Fruit fly (Drosophila melanogaster) whole organism, embryonic: ENCODE results near the gene Tmtc2.

Experiments used
- Abd-B ChIP-seq: fragments of 200-800 bp; sonication (Bioruptor generic); optimal IDR thresholded peaks from 2 replicates; lab custom pipeline; 2018; ENCODE audit warnings: missing biosample characterization, mild to moderate bottlenecking, missing genetic modification characterization, moderate library complexity
- CG10147 ChIP-seq: fragments of 200-800 bp; sonication (Bioruptor generic); optimal IDR thresholded peaks from 2 replicates; lab custom pipeline; 2019; ENCODE audit warnings: missing biosample characterization, mild to moderate bottlenecking, missing genetic modification characterization, moderate library complexity
- CG10565 ChIP-seq: fragments of 200-800 bp; sonication (Bioruptor generic); optimal IDR thresholded peaks from 3 replicates; lab custom pipeline; 2016; ENCODE audit warnings: missing biosample characterization, mild to moderate bottlenecking, missing genetic modification characterization
- CG10959 ChIP-seq: fragments of 200-800 bp; sonication (Bioruptor generic); IDR thresholded peaks from 2 replicates; pipeline ENCODE4 v1.3.6; 2022; ENCODE audit warnings: missing biosample characterization, missing genetic modification characterization
- CG11504 ChIP-seq: fragments of 200-800 bp; sonication (Bioruptor generic); optimal IDR thresholded peaks from 3 replicates; lab custom pipeline; 2019; ENCODE audit warnings: missing biosample characterization, mild to moderate bottlenecking, missing genetic modification characterization, moderate library complexity
- CG12219 ChIP-seq: fragments of 200-800 bp; sonication (Bioruptor generic); optimal IDR thresholded peaks from 3 replicates; lab custom pipeline; 2018; ENCODE audit warnings: missing biosample characterization, mild to moderate bottlenecking, missing genetic modification characterization
- CG12236 ChIP-seq: fragments of 200-800 bp; sonication (Bioruptor generic); optimal IDR thresholded peaks from 2 replicates; lab custom pipeline; 2016; ENCODE audit warnings: missing biosample characterization, missing genetic modification characterization
- CG12299 ChIP-seq: fragments of 200-800 bp; sonication (Bioruptor generic); optimal IDR thresholded peaks from 2 replicates; lab custom pipeline; 2018; ENCODE audit warnings: missing biosample characterization, mild to moderate bottlenecking, missing genetic modification characterization
- CG12744 ChIP-seq: fragments of 200-800 bp; sonication (Bioruptor generic); optimal IDR thresholded peaks from 2 replicates; lab custom pipeline; 2016; ENCODE audit warnings: missing biosample characterization, missing genetic modification characterization
- CG14441 ChIP-seq: fragments of 200-800 bp; sonication (Bioruptor generic); IDR thresholded peaks from 2 replicates; pipeline ENCODE4 v1.3.6; 2022; ENCODE audit warnings: missing biosample characterization, missing genetic modification characterization
- CG16863 ChIP-seq: fragments of 200-800 bp; sonication (Bioruptor generic); optimal IDR thresholded peaks from 3 replicates; lab custom pipeline; 2016; ENCODE audit warnings: missing biosample characterization, missing genetic modification characterization
- CG17328 ChIP-seq: fragments of 200-800 bp; sonication (Bioruptor generic); IDR thresholded peaks from 2 replicates; pipeline ENCODE4 v1.3.6; 2022; ENCODE audit warnings: missing biosample characterization, missing genetic modification characterization
- CG17912 ChIP-seq: fragments of 200-800 bp; sonication (Bioruptor generic); optimal IDR thresholded peaks from 2 replicates; lab custom pipeline; 2018; ENCODE audit warnings: missing biosample characterization, mild to moderate bottlenecking, missing genetic modification characterization
- CG18764 ChIP-seq: fragments of 200-800 bp; sonication (Bioruptor generic); optimal IDR thresholded peaks from 3 replicates; lab custom pipeline; 2016; ENCODE audit warnings: missing biosample characterization, missing genetic modification characterization
- CG2202 ChIP-seq: fragments of 200-800 bp; sonication (Bioruptor generic); optimal IDR thresholded peaks from 2 replicates; lab custom pipeline; 2018; ENCODE audit warnings: missing biosample characterization, mild to moderate bottlenecking, missing genetic modification characterization
- CG2875 ChIP-seq: fragments of 200-800 bp; sonication (Bioruptor generic); optimal IDR thresholded peaks from 2 replicates; lab custom pipeline; 2017; ENCODE audit warnings: missing biosample characterization, mild to moderate bottlenecking, missing genetic modification characterization, missing genetic modification reagents
- CG34376 ChIP-seq: fragments of 200-800 bp; sonication (Bioruptor generic); optimal IDR thresholded peaks from 2 replicates; lab custom pipeline; 2018; ENCODE audit warnings: missing biosample characterization, mild to moderate bottlenecking, missing genetic modification characterization
- CG4854 ChIP-seq: fragments of 200-800 bp; sonication (Bioruptor generic); optimal IDR thresholded peaks from 2 replicates; lab custom pipeline; 2016; ENCODE audit warnings: missing biosample characterization, missing genetic modification characterization, inconsistent platforms
- CG6683 ChIP-seq: fragments of 200-800 bp; sonication (Bioruptor generic); optimal IDR thresholded peaks from 2 replicates; lab custom pipeline; 2017; ENCODE audit warnings: missing biosample characterization, mild to moderate bottlenecking, missing genetic modification characterization, missing genetic modification reagents
- CG6813 ChIP-seq: fragments of 200-800 bp; sonication (Bioruptor generic); optimal IDR thresholded peaks from 2 replicates; lab custom pipeline; 2017; ENCODE audit warnings: missing biosample characterization, missing genetic modification characterization, mild to moderate bottlenecking, moderate library complexity, missing genetic modification reagents
- CG7928 ChIP-seq: fragments of 200-800 bp; sonication (Bioruptor generic); optimal IDR thresholded peaks from 2 replicates; lab custom pipeline; 2017; ENCODE audit warnings: missing biosample characterization, mild to moderate bottlenecking, missing genetic modification characterization
- CG8944 ChIP-seq: fragments of 200-800 bp; sonication (Bioruptor generic); optimal IDR thresholded peaks from 3 replicates; lab custom pipeline; 2016; ENCODE audit warnings: missing biosample characterization, missing genetic modification characterization
- CG9876 ChIP-seq: fragments of 200-800 bp; sonication (Bioruptor generic); optimal IDR thresholded peaks from 2 replicates; lab custom pipeline; 2016; ENCODE audit warnings: missing biosample characterization, missing genetic modification characterization
- E2f1 ChIP-seq: fragments of 200-800 bp; sonication (Bioruptor generic); IDR thresholded peaks from 2 replicates; pipeline ENCODE4 v1.3.6; 2022; ENCODE audit warnings: missing biosample characterization, missing genetic modification characterization
- HLH3B ChIP-seq: fragments of 200-800 bp; sonication (Bioruptor generic); IDR thresholded peaks from 2 replicates; pipeline ENCODE4 v1.3.6; 2022; ENCODE audit warnings: missing biosample characterization, missing genetic modification characterization
- HmgD ChIP-seq: fragments of 200-800 bp; sonication (Bioruptor generic); optimal IDR thresholded peaks from 3 replicates; lab custom pipeline; 2016; ENCODE audit warnings: missing biosample characterization, missing genetic modification characterization
- Lpt ChIP-seq: fragments of >200 bp; optimal IDR thresholded peaks from 2 replicates; lab custom pipeline; 2018; ENCODE audit warnings: missing biosample characterization, missing genetic modification characterization
- NK7.1 ChIP-seq: fragments of 200-800 bp; sonication (Bioruptor generic); optimal IDR thresholded peaks from 3 replicates; lab custom pipeline; 2016; ENCODE audit warnings: missing biosample characterization, missing genetic modification characterization
- PHDP ChIP-seq: fragments of 200-800 bp; sonication (Bioruptor generic); optimal IDR thresholded peaks from 3 replicates; lab custom pipeline; 2018; ENCODE audit warnings: missing biosample characterization, mild to moderate bottlenecking, missing genetic modification characterization, moderate library complexity
- Poxn ChIP-seq: fragments of 200-800 bp; sonication (Bioruptor generic); IDR thresholded peaks from 2 replicates; pipeline ENCODE4 v1.3.6; 2022; ENCODE audit warnings: missing biosample characterization, missing genetic modification characterization
- Ssrp ChIP-seq: fragments of 200-800 bp; sonication (Bioruptor generic); optimal IDR thresholded peaks from 2 replicates; lab custom pipeline; 2018; ENCODE audit warnings: missing biosample characterization, mild to moderate bottlenecking, missing genetic modification characterization, moderate library complexity
- ac ChIP-seq: fragments of 200-800 bp; sonication (Bioruptor generic); optimal IDR thresholded peaks from 3 replicates; lab custom pipeline; 2017; ENCODE audit warnings: missing biosample characterization, mild to moderate bottlenecking, missing genetic modification characterization
- al ChIP-seq: fragments of 200-800 bp; sonication (Bioruptor generic); IDR thresholded peaks from 2 replicates; pipeline ENCODE4 v1.3.6; 2022; ENCODE audit warnings: missing biosample characterization, missing genetic modification characterization
- ase ChIP-seq: fragments of 200-800 bp; sonication (Bioruptor generic); IDR thresholded peaks from 3 replicates; pipeline ENCODE4 v1.3.6; 2022; ENCODE audit warnings: missing biosample characterization, missing genetic modification characterization
- bsh ChIP-seq, 2 experiments: fragments of 200-800 bp; sonication (Bioruptor generic); optimal IDR thresholded peaks; 2 replicates each; lab custom pipeline; 2017 to 2018; ENCODE audit warnings: mild to moderate bottlenecking in 2 of 2, missing biosample characterization in 2 of 2, missing genetic modification characterization in 2 of 2, moderate library complexity in 1 of 2
- ci ChIP-seq: fragments of 200-800 bp; sonication (Bioruptor generic); IDR thresholded peaks from 3 replicates; pipeline ENCODE4 v1.3.6; 2022; ENCODE audit warnings: missing biosample characterization, missing genetic modification characterization
- dpn ChIP-seq, 2 experiments: fragments of 200-800 bp; sonication (Bioruptor generic); optimal IDR thresholded peaks; 3 replicates each; lab custom pipeline; 2016; ENCODE audit warnings: missing biosample characterization in 2 of 2, missing genetic modification characterization in 2 of 2
- fu2 ChIP-seq: fragments of 200-800 bp; sonication (Bioruptor generic); optimal IDR thresholded peaks from 2 replicates; lab custom pipeline; 2016; ENCODE audit warnings: missing biosample characterization, missing genetic modification characterization
- gce ChIP-seq: fragments of 200-800 bp; sonication (Bioruptor generic); IDR thresholded peaks from 3 replicates; pipeline ENCODE4 v1.3.6; 2022; ENCODE audit warnings: missing biosample characterization, missing genetic modification characterization
- gro ChIP-seq: fragments of 200-800 bp; sonication (Bioruptor generic); optimal IDR thresholded peaks from 2 replicates; lab custom pipeline; 2016; ENCODE audit warnings: missing biosample characterization, missing genetic modification characterization
- ind ChIP-seq: fragments of 200-800 bp; sonication (Bioruptor generic); optimal IDR thresholded peaks from 3 replicates; lab custom pipeline; 2016; ENCODE audit warnings: missing biosample characterization, missing genetic modification characterization
- mam ChIP-seq: fragments of 200-800 bp; sonication (Bioruptor generic); optimal IDR thresholded peaks from 3 replicates; lab custom pipeline; 2016; ENCODE audit warnings: missing biosample characterization, missing genetic modification characterization
- pfk ChIP-seq: fragments of 200-800 bp; sonication (Bioruptor generic); optimal IDR thresholded peaks from 2 replicates; lab custom pipeline; 2018; ENCODE audit warnings: missing biosample characterization, mild to moderate bottlenecking, missing genetic modification characterization, moderate library complexity
- pros ChIP-seq: fragments of 200-800 bp; sonication (Bioruptor generic); optimal IDR thresholded peaks from 3 replicates; lab custom pipeline; 2019; ENCODE audit warnings: missing biosample characterization, mild to moderate bottlenecking, missing genetic modification characterization, moderate library complexity
- row ChIP-seq: fragments of 200-800 bp; sonication (Bioruptor generic); IDR thresholded peaks from 3 replicates; pipeline ENCODE4 v1.3.6; 2022; ENCODE audit warnings: missing biosample characterization, missing genetic modification characterization
- run ChIP-seq: fragments of 200-800 bp; sonication (Bioruptor generic); optimal IDR thresholded peaks from 3 replicates; lab custom pipeline; 2018; ENCODE audit warnings: missing biosample characterization, mild to moderate bottlenecking, missing genetic modification characterization
- slp2 ChIP-seq: fragments of 200-800 bp; sonication (Bioruptor generic); optimal IDR thresholded peaks from 2 replicates; lab custom pipeline; 2016; ENCODE audit warnings: missing biosample characterization, missing genetic modification characterization
- stwl ChIP-seq: fragments of 200-800 bp; sonication (Bioruptor generic); optimal IDR thresholded peaks from 3 replicates; lab custom pipeline; 2018; ENCODE audit warnings: missing biosample characterization, mild to moderate bottlenecking, missing genetic modification characterization, moderate library complexity
- tll ChIP-seq, 2 experiments: fragments of 200-800 bp in 1 of 2; fragments of >200 bp in 1 of 2; sonication (Bioruptor generic) in 1 of 2; optimal IDR thresholded peaks; 2 replicates each; lab custom pipeline; 2017 to 2019; ENCODE audit warnings: missing biosample characterization in 2 of 2, missing genetic modification characterization in 2 of 2, mild to moderate bottlenecking in 1 of 2, moderate library complexity in 1 of 2
- toy ChIP-seq: fragments of 200-800 bp; sonication (Bioruptor generic); IDR thresholded peaks from 2 replicates; pipeline ENCODE4 v1.3.6; 2022; ENCODE audit warnings: missing biosample characterization, missing genetic modification characterization
- vnd ChIP-seq: fragments of 200-800 bp; sonication (Bioruptor generic); IDR thresholded peaks from 3 replicates; pipeline ENCODE4 v1.3.6; 2022; ENCODE audit warnings: missing biosample characterization, missing genetic modification characterization; ENCODE audit not compliant: partially characterized antibody
- zfh1 ChIP-seq: fragments of 200-800 bp; sonication (Bioruptor generic); IDR thresholded peaks from 3 replicates; pipeline ENCODE4 v1.3.6; 2022; ENCODE audit warnings: missing biosample characterization, missing genetic modification characterization

The Tmtc2 gene

DNA sequence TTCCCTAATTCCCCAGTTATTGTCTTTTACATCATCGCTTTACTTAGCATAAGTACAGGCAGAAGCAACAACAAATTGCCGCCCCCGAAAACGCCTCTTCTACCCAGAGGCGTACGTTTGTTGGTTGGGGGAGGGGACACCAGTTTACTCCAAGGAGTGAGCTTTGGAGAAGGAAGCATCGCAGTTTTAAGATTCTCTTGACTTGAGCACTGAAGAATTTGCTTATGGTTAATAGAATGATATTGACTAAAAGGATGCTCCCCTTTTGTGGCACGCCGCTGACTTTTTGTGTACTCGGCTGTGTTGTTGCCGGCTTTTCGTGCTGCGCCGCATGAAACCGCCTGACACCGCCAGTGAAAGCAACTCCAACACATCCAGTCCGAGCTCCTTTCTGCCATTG lies 14.3 kb downstream of the Tmtc2 start (continued):
- TF ChIP-seq zfh1 (GFP tag; lab: Robert Waterston, UW) = 0 out of 3 replicates have a peak, but pooled peaks have one; percentile 5
- no peak for TF ChIP-seq CG2875 (GFP tag; lab: Kevin White, UChicago)
- TF ChIP-seq CG17328 (GFP tag; lab: Robert Waterston, UW) = no peak
- TF ChIP-seq mam = peak; percentile 47
- TF ChIP-seq HmgD (GFP tag; lab: Kevin White, UChicago) = no peak
- TF ChIP-seq pfk (GFP tag; lab: Kevin White, UChicago) = no peak
- no peak for TF ChIP-seq tll (GFP tag; optimal IDR thresholded peaks at IDR 0.05; lab: Kevin White, UChicago)
- TF ChIP-seq NK7.1 = no peak
- no peak for TF ChIP-seq CG16863 (GFP tag; lab: Kevin White, UChicago)
- no peak for TF ChIP-seq bsh (GFP tag; optimal IDR thresholded peaks at IDR 0.05; lab: Kevin White, UChicago)
- TF ChIP-seq CG11504 = peak; percentile 57
- no peak for TF ChIP-seq CG8944 (GFP tag; lab: Kevin White, UChicago)
- TF ChIP-seq CG6813 (GFP tag; lab: Kevin White, UChicago) = no peak
- TF ChIP-seq CG12219 = peak; percentile 22
- no peak for TF ChIP-seq CG7928 (GFP tag; lab: Kevin White, UChicago)
- TF ChIP-seq CG12236 (GFP tag; lab: Kevin White, UChicago) = no peak
- TF ChIP-seq stwl (tag; lab: Kevin White, UChicago) = no peak
- no peak for TF ChIP-seq vnd (GFP tag; lab: Robert Waterston, UW)
- no peak for TF ChIP-seq CG4854 (GFP tag; lab: Kevin White, UChicago)
- no peak for TF ChIP-seq ac (GFP tag; lab: Kevin White, UChicago)
- TF ChIP-seq HLH3B (GFP tag; lab: Robert Waterston, UW) = peak; percentile 58; the same call in 1 of the 2 replicates
- TF ChIP-seq gro (GFP tag; lab: Kevin White, UChicago) = no peak
- TF ChIP-seq toy (GFP tag; lab: Robert Waterston, UW) = no peak
- TF ChIP-seq CG18764 (GFP tag; lab: Kevin White, UChicago) = no peak
- no peak for TF ChIP-seq Abd-B (GFP tag; lab: Kevin White, UChicago)
- TF ChIP-seq slp2 (GFP tag; lab: Kevin White, UChicago) = no peak
- no peak for TF ChIP-seq run (tag; lab: Kevin White, UChicago)
- TF ChIP-seq PHDP (tag; lab: Kevin White, UChicago) = no peak
- TF ChIP-seq CG10147 (GFP tag; lab: Kevin White, UChicago) = peak; percentile 47
- no peak for TF ChIP-seq CG17912 (GFP tag; lab: Kevin White, UChicago)
- TF ChIP-seq CG34376 (GFP tag; lab: Kevin White, UChicago) = peak; percentile 24
- no peak for TF ChIP-seq CG9876 (GFP tag; lab: Kevin White, UChicago)
- peak; percentile 8 for TF ChIP-seq CG12299 (tag; lab: Kevin White, UChicago)
- TF ChIP-seq E2f1 (GFP tag; lab: Robert Waterston, UW) = no peak
- TF ChIP-seq ind = peak; percentile 51
- TF ChIP-seq Lpt (GFP tag; lab: Kevin White, UChicago) = no peak
- no peak for TF ChIP-seq CG2202 (tag; lab: Kevin White, UChicago)
- peak; percentile 69 for TF ChIP-seq row
- TF ChIP-seq pros (GFP tag; lab: Kevin White, UChicago) = no peak
- TF ChIP-seq CG6683 = no peak
- TF ChIP-seq CG12744 = no peak
- peak; percentile 37; the same call in 1 of the 3 replicates for TF ChIP-seq ci (GFP tag; lab: Robert Waterston, UW)
- TF ChIP-seq CG14441 = peak; percentile 65
- TF ChIP-seq CG10565 (GFP tag; lab: Kevin White, UChicago) = no peak
- TF ChIP-seq CG10959 (GFP tag; lab: Robert Waterston, UW) = no peak
- TF ChIP-seq ase = 0 out of 3 replicates have a peak, but pooled peaks have one; percentile 13
- no peak for TF ChIP-seq fu2 (GFP tag; lab: Kevin White, UChicago)
- peak; percentile 39 to 40 for TF ChIP-seq dpn (GFP tag; optimal IDR thresholded peaks at IDR 0.05; lab: Kevin White, UChicago)
- no peak for TF ChIP-seq al
- no peak for TF ChIP-seq Poxn (GFP tag; lab: Robert Waterston, UW)
- TF ChIP-seq gce (GFP tag; lab: Robert Waterston, UW) = no peak
- TF ChIP-seq Ssrp = no peak
